Worm (Caenorhabditis elegans): Measurements from ENCODE around the gene ceeh-1.
A peak's percentile ranks its signal among the peaks of the same experiment; 100 is the strongest.

The ceeh-1 gene

ce11 chrIII:832855-833504, 903 bp upstream of the ceeh-1 start, which contains the start of gene zip-2 (continued):
- TF ChIP-seq ceh-20 (GFP tag; IDR thresholded peaks at IDR 0.05) (no peak), mxl-2 (GFP tag; conservative IDR thresholded peaks at IDR 0.05) (no peak), nhr-6 (tag; optimal IDR thresholded peaks at IDR 0.05) (peak; percentile 83), F44E2.7 (GFP tag; IDR thresholded peaks at IDR 0.05) (no peak), ctbp-1 (GFP tag; IDR thresholded peaks at IDR 0.05) (no peak), ztf-11 (tag; optimal IDR thresholded peaks at IDR 0.05) (no peak), gei-8 (GFP tag; optimal IDR thresholded peaks at IDR 0.05) (no peak), nhr-42 (GFP tag; IDR thresholded peaks at IDR 0.05) (no peak), egl-27 (tag; optimal IDR thresholded peaks at IDR 0.05) (no peak), hlh-30 (tag; optimal IDR thresholded peaks at IDR 0.05; ENCODE audit: insufficient read depth) (peak; percentile 74), nhr-102 (tag; optimal IDR thresholded peaks at IDR 0.05) (peak; percentile 29), F37D6.2 (tag; optimal IDR thresholded peaks at IDR 0.05) (no peak), ceh-32 (tag; optimal IDR thresholded peaks at IDR 0.05; ENCODE audit: poor library complexity) (no peak), aly-2 (tag; optimal IDR thresholded peaks at IDR 0.05) (no peak), zfp-2 (tag; optimal IDR thresholded peaks at IDR 0.05) (no peak), ZK337.2 (GFP tag; IDR thresholded peaks at IDR 0.05) (no peak), daf-19 (GFP tag; conservative IDR thresholded peaks at IDR 0.05) (no peak), mdl-1 (tag; optimal IDR thresholded peaks at IDR 0.05) (no peak), ceh-62 (tag; optimal IDR thresholded peaks at IDR 0.05) (no peak), D1046.2 (GFP tag; IDR thresholded peaks at IDR 0.05) (no peak), dmd-8 (GFP tag; IDR thresholded peaks at IDR 0.05) (no peak), vab-7 (GFP tag; IDR thresholded peaks at IDR 0.05) (no peak), daf-12 (tag; optimal IDR thresholded peaks at IDR 0.05) (no peak), zip-11 (GFP tag; IDR thresholded peaks at IDR 0.05) (no peak), rbr-2 (tag; optimal IDR thresholded peaks at IDR 0.05) (no peak), dpl-1 (GFP tag; optimal IDR thresholded peaks at IDR 0.05) (no peak), Y75B8A.6 (GFP tag; IDR thresholded peaks at IDR 0.05) (no peak), fkh-10 (GFP tag; optimal IDR thresholded peaks at IDR 0.05) (no peak), lin-39 (tag; optimal IDR thresholded peaks at IDR 0.05) (no peak), attf-4 (tag; optimal IDR thresholded peaks at IDR 0.05) (no peak), nhr-111 (GFP tag; optimal IDR thresholded peaks at IDR 0.05) (no peak), dmd-6 (GFP tag; IDR thresholded peaks at IDR 0.05) (peak; percentile 90), lin-38 (GFP tag; IDR thresholded peaks at IDR 0.05) (no peak), daf-8 (GFP tag; IDR thresholded peaks at IDR 0.05) (no peak), cey-2 (tag; optimal IDR thresholded peaks at IDR 0.05; ENCODE audit: borderline replicate concordance, insufficient read depth) (no peak), lsy-2 (tag; optimal IDR thresholded peaks at IDR 0.05) (peak in 1 of 2 experiments; percentile 58), nhr-237 (tag; optimal IDR thresholded peaks at IDR 0.05) (no peak), hlh-11 (tag; optimal IDR thresholded peaks at IDR 0.05) (peak; percentile 89), jun-1 (tag; optimal IDR thresholded peaks at IDR 0.05) (peak; percentile 45), nhr-48 (tag; optimal IDR thresholded peaks at IDR 0.05) (peak; percentile 53), ztf-7 (tag; optimal IDR thresholded peaks at IDR 0.05) (peak; percentile 7), pha-4 (GFP tag; IDR thresholded peaks at IDR 0.05) (no peak), pha-4 (tag; optimal IDR thresholded peaks at IDR 0.05) (peak; percentile 25), zag-1 (tag; optimal IDR thresholded peaks at IDR 0.05) (no peak), Y48G9A.11 (GFP tag; IDR thresholded peaks at IDR 0.05) (no peak), php-3 (GFP tag; IDR thresholded peaks at IDR 0.05) (peak; percentile 64), duxl-1 (tag; optimal IDR thresholded peaks at IDR 0.05; ENCODE audit: poor library complexity) (no peak), unc-39 (tag; optimal IDR thresholded peaks at IDR 0.05) (no peak), ces-1 (GFP tag; optimal IDR thresholded peaks at IDR 0.05) (no peak), nhr-41 (GFP tag; IDR thresholded peaks at IDR 0.05) (no peak), dve-1 (tag; optimal IDR thresholded peaks at IDR 0.05; ENCODE audit: insufficient read depth) (peak; percentile 95)
